Worm (Caenorhabditis elegans): ENCODE results near the gene idpp-7.

DNA sequence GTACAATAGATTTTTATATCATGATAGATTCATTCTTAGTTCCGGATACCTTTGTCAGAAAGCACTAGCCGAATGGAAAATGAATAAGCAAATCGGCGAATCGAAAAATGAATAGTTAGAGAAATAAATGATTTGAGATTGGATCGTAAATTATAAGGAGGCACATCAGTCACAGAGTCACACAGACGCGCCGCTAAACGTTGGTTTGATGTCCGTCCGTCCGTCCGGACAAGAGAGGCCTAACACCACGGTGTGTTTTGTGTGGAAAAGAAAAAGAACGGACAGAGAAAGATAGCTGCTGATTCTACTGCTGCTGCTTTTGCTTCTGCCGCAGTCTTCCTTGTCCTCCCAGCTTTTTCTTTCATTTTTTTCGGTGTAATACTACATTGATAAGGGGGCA lies 18.8 kb upstream of the idpp-7 start:
- no peak for TF ChIP-seq lin-13 (tag; optimal IDR thresholded peaks at IDR 0.05)
- TF ChIP-seq snpc-4 (tag; optimal IDR thresholded peaks at IDR 0.05): no peak
- TF ChIP-seq flh-1 (GFP tag; optimal IDR thresholded peaks at IDR 0.05): no peak
- TF ChIP-seq ceh-83 (GFP tag; optimal IDR thresholded peaks at IDR 0.05): no peak
- no peak for TF ChIP-seq unc-39 (tag; optimal IDR thresholded peaks at IDR 0.05)
- no peak for TF ChIP-seq pha-4 (tag; optimal IDR thresholded peaks at IDR 0.05)
- TF ChIP-seq mab-5 (tag; optimal IDR thresholded peaks at IDR 0.05): no peak
- TF ChIP-seq mep-1 (tag; optimal IDR thresholded peaks at IDR 0.05): no peak
- no peak for TF ChIP-seq ham-2 (GFP tag; optimal IDR thresholded peaks at IDR 0.05)
- TF ChIP-seq ztf-11 (tag; optimal IDR thresholded peaks at IDR 0.05): no peak
